Worm (Caenorhabditis elegans): ENCODE data around the gene F32D8.7.

- TF ChIP-seq efl-3 (GFP tag; optimal IDR thresholded peaks at IDR 0.05) (no peak), hlh-17 (GFP tag; optimal IDR thresholded peaks at IDR 0.05; ENCODE audit: borderline replicate concordance) (no peak), elt-2 (tag; optimal IDR thresholded peaks at IDR 0.05) (no peak), egl-13 (tag; optimal IDR thresholded peaks at IDR 0.05) (no peak), lin-39 (tag; optimal IDR thresholded peaks at IDR 0.05) (no peak)
These were observed 31.3 kb downstream of the F32D8.7 start, which contains the start of gene F58B4.3 for ce11 chrV:10929511-10929910.
